Fruit fly (Drosophila melanogaster): ENCODE results near the gene Dyro.

The Dyro gene

DNA sequence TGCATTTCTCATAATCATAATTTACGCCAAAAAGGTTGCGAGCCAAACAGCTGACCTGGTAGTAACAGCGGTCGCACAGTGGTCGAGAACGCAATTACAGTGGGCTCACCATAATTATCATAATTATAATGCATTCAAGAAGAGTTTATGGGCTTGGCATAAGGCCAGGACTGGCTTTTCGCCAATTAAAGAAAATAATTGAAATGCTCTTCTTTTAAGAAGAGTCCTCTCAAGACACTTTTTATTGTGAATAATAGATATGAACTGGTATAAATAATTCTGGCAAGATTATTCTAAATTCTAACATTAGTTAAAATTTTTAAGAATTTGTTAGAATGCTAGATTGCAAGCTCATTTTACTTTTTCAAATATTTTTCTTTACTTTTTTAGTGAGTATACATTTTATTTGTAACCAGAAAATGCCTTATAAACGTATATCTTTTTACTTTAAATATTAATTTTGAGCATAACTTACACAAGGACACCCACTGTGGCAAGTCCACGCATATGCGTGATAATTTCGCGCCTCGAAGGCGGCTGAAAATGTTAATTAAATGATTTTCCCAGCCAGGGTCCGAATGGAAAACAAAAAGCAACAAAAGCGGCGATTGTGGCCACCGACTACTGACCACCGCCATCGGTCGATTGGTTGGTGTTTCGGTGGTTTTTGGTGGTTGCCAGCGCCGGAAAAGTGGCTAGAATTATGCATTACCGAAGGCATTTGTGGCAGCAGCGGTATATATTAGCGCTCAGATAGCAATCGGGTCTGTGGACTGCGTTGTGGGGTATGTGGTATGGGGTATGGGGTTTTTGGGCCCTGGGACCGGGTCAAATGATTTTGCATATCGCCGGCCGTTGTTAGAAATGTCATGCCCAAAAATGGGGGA lies 10.7 kb upstream of the Dyro start (continued):
- TF ChIP-seq CG43689 (GFP tag; IDR thresholded peaks at IDR 0.05), result no peak
- no peak for TF ChIP-seq crp (GFP tag; optimal IDR thresholded peaks at IDR 0.05)
- no peak for TF ChIP-seq Awh (GFP tag; IDR thresholded peaks at IDR 0.05)
- TF ChIP-seq CG17361 (GFP tag; IDR thresholded peaks at IDR 0.05), result peak; percentile 65
- TF ChIP-seq H15 (GFP tag; IDR thresholded peaks at IDR 0.05), result no peak
- TF ChIP-seq Ravus (GFP tag; IDR thresholded peaks at IDR 0.05), result no peak
- TF ChIP-seq CG31388 (GFP tag; optimal IDR thresholded peaks at IDR 0.05), result no peak
- no peak for TF ChIP-seq shn (GFP tag; optimal IDR thresholded peaks at IDR 0.05)
- no peak for TF ChIP-seq br (optimal IDR thresholded peaks at IDR 0.05)
- TF ChIP-seq B-H1 (GFP tag; IDR thresholded peaks at IDR 0.05), result no peak
- no peak for TF ChIP-seq Ada2b (GFP tag; IDR thresholded peaks at IDR 0.05)
- peak; percentile 14; the same call in 1 of the 2 replicates for TF ChIP-seq amos (GFP tag; IDR thresholded peaks at IDR 0.05; ENCODE audit: partially characterized antibody)
- TF ChIP-seq tin (GFP tag; optimal IDR thresholded peaks at IDR 0.05), result peak; percentile 24
- TF ChIP-seq mld (GFP tag; IDR thresholded peaks at IDR 0.05; ENCODE audit: partially characterized antibody), result no peak
- no peak for TF ChIP-seq toy (GFP tag; IDR thresholded peaks at IDR 0.05)
- peak; percentile 8 for TF ChIP-seq bcd (GFP tag; optimal IDR thresholded peaks at IDR 0.05)
- no peak for TF ChIP-seq CG3163 (GFP tag; optimal IDR thresholded peaks at IDR 0.05)
- TF ChIP-seq Stat92E (GFP tag; optimal IDR thresholded peaks at IDR 0.05), result no peak
- TF ChIP-seq sens (GFP tag), result peak; percentile 71
- TF ChIP-seq pho (GFP tag; optimal IDR thresholded peaks at IDR 0.05), result no peak
- TF ChIP-seq CG15601 (tag; optimal IDR thresholded peaks at IDR 0.05), result no peak
- TF ChIP-seq CG32532 (GFP tag; IDR thresholded peaks at IDR 0.05), result peak; percentile 43; the same call in 1 of the 2 replicates
- no peak for TF ChIP-seq CG2129 (GFP tag; IDR thresholded peaks at IDR 0.05; ENCODE audit: partially characterized antibody)
- TF ChIP-seq phol (tag; optimal IDR thresholded peaks at IDR 0.05), result peak; percentile 40
- peak in 1 of 2 experiments; percentile 11 for TF ChIP-seq dpn (GFP tag; optimal IDR thresholded peaks at IDR 0.05)
- no peak for TF ChIP-seq Aef1 (GFP tag; IDR thresholded peaks at IDR 0.05)
- TF ChIP-seq CG11723 (GFP tag; optimal IDR thresholded peaks at IDR 0.05), result no peak
- no peak for TF ChIP-seq YL-1 (GFP tag; optimal IDR thresholded peaks at IDR 0.05)
- no peak for TF ChIP-seq cwo (GFP tag; optimal IDR thresholded peaks at IDR 0.05)
- no peak for TF ChIP-seq Dip3 (GFP tag; optimal IDR thresholded peaks at IDR 0.05)
- TF ChIP-seq CG17385 (GFP tag; optimal IDR thresholded peaks at IDR 0.05), result peak; percentile 15
- TF ChIP-seq C15 (GFP tag; IDR thresholded peaks at IDR 0.05), result no peak
- no peak for TF ChIP-seq Asciz (GFP tag; optimal IDR thresholded peaks at IDR 0.05)
- no peak for TF ChIP-seq Trl (optimal IDR thresholded peaks at IDR 0.05)
- no peak for TF ChIP-seq Trl (GFP tag; optimal IDR thresholded peaks at IDR 0.05)
- no peak for TF ChIP-seq HLHmδ (GFP tag; optimal IDR thresholded peaks at IDR 0.05)
- TF ChIP-seq croc (GFP tag; conservative IDR thresholded peaks at IDR 0.05), result no peak
- TF ChIP-seq sc (optimal IDR thresholded peaks at IDR 0.05), result no peak
- no peak for TF ChIP-seq sc (GFP tag; optimal IDR thresholded peaks at IDR 0.05)
- TF ChIP-seq CG12071 (GFP tag; optimal IDR thresholded peaks at IDR 0.05), result no peak
- TF ChIP-seq Mad (GFP tag; optimal IDR thresholded peaks at IDR 0.05), result no peak
- no peak for TF ChIP-seq hth (optimal IDR thresholded peaks at IDR 0.05)
- TF ChIP-seq ind (GFP tag; optimal IDR thresholded peaks at IDR 0.05), result peak; percentile 16
- peak; percentile 31; the same call in 1 of the 2 replicates for TF ChIP-seq CG32772 (GFP tag; IDR thresholded peaks at IDR 0.05)
- TF ChIP-seq chif (GFP tag; optimal IDR thresholded peaks at IDR 0.05), result no peak
- no peak for TF ChIP-seq HmgD (GFP tag; optimal IDR thresholded peaks at IDR 0.05)
- TF ChIP-seq Dad (GFP tag; optimal IDR thresholded peaks at IDR 0.05), result no peak
- no peak for TF ChIP-seq CTCF (GFP tag; optimal IDR thresholded peaks at IDR 0.05)
- no peak for TF ChIP-seq hkb (optimal IDR thresholded peaks at IDR 0.05)
- 0 out of 2 replicates have a peak, but pooled peaks have one; percentile 26 for TF ChIP-seq hkb (GFP tag; IDR thresholded peaks at IDR 0.05)
- TF ChIP-seq CG42726 (GFP tag; IDR thresholded peaks at IDR 0.05; ENCODE audit: partially characterized antibody), result no peak
- no peak for TF ChIP-seq ken (GFP tag; IDR thresholded peaks at IDR 0.05)

Data from whole organism, embryonic.